Worm (Caenorhabditis elegans): ENCODE data around the gene C14C10.5.

C14C10.5 gene

DNA sequence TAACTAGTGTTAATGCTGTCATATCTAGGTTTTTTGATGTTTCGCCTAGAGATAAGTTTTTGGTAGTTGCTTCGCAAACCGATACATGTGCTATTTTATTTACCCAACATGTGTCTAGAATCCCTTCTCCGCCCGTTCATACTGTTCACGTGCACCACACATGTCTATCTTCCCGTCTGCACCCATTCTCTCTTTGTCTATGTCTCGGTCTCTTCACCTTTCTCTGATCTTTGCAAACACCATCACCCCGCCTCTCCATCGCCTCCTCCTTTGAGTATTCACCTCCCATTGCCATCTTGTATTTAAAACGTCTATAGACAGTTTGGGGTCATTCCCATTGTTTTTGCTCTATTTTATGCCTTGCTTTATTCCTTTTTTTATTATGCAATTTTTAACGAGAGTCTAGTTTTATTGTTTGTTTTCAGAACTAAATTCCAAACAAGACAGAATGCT, 37.3 kb downstream of the C14C10.5 start, which contains the start of gene F56H9.2 (continued):
- TF ChIP-seq hlh-30 (tag; optimal IDR thresholded peaks at IDR 0.05; ENCODE audit: insufficient read depth) (peak; percentile 94), nhr-102 (tag; optimal IDR thresholded peaks at IDR 0.05) (peak; percentile 66), Y75B8A.6 (GFP tag; IDR thresholded peaks at IDR 0.05) (no peak), dpl-1 (GFP tag; optimal IDR thresholded peaks at IDR 0.05) (peak; percentile 40), lin-29 (GFP tag; IDR thresholded peaks at IDR 0.05) (no peak), lin-13 (GFP tag; optimal IDR thresholded peaks at IDR 0.05) (peak; percentile 8), mxl-2 (GFP tag; conservative IDR thresholded peaks at IDR 0.05) (peak; percentile 99), tra-1 (GFP tag; IDR thresholded peaks at IDR 0.05) (peak; percentile 80; the same call in 1 of the 2 replicates), dmd-6 (GFP tag; IDR thresholded peaks at IDR 0.05) (peak; percentile 98), nhr-77 (tag; optimal IDR thresholded peaks at IDR 0.05) (peak; percentile 59), zip-2 (tag; optimal IDR thresholded peaks at IDR 0.05) (no peak), nhr-11 (tag; optimal IDR thresholded peaks at IDR 0.05) (peak; percentile 28), dve-1 (tag; optimal IDR thresholded peaks at IDR 0.05; ENCODE audit: insufficient read depth) (peak; percentile 86), egl-43 (GFP tag; IDR thresholded peaks at IDR 0.05) (no peak), ama-1 (optimal IDR thresholded peaks at IDR 0.05) (peak; percentile 69), nhr-28 (tag; optimal IDR thresholded peaks at IDR 0.05) (peak; percentile 51), set-16 (GFP tag; IDR thresholded peaks at IDR 0.05) (no peak), nhr-48 (tag; optimal IDR thresholded peaks at IDR 0.05) (peak; percentile 96), mxl-3 (GFP tag; optimal IDR thresholded peaks at IDR 0.05) (peak; percentile 94), cey-2 (tag; optimal IDR thresholded peaks at IDR 0.05; ENCODE audit: borderline replicate concordance, insufficient read depth) (peak; percentile 49), Y48G9A.11 (GFP tag; IDR thresholded peaks at IDR 0.05) (no peak), snpc-1.2 (GFP tag; IDR thresholded peaks at IDR 0.05) (no peak), pha-4 (GFP tag; IDR thresholded peaks at IDR 0.05) (peak; percentile 55; the same call in 1 of the 2 replicates), pha-4 (tag; optimal IDR thresholded peaks at IDR 0.05) (no peak), nhr-10 (tag; optimal IDR thresholded peaks at IDR 0.05) (peak; percentile 30), rbr-2 (tag; optimal IDR thresholded peaks at IDR 0.05) (peak; percentile 48), daf-16 (GFP tag; optimal IDR thresholded peaks at IDR 0.05) (peak; percentile 52 to 55), daf-16 (tag; optimal IDR thresholded peaks at IDR 0.05) (peak; percentile 94), ceh-82 (tag; optimal IDR thresholded peaks at IDR 0.05) (no peak), gei-8 (GFP tag; optimal IDR thresholded peaks at IDR 0.05) (peak; percentile 76), ceh-20 (GFP tag; IDR thresholded peaks at IDR 0.05) (peak; percentile 73), ceh-44 (GFP tag; IDR thresholded peaks at IDR 0.05) (no peak), fos-1 (tag; optimal IDR thresholded peaks at IDR 0.05) (no peak), hmg-1.1 (GFP tag; IDR thresholded peaks at IDR 0.05) (0 out of 2 replicates have a peak, but pooled peaks have one; percentile 34), pqm-1 (tag; optimal IDR thresholded peaks at IDR 0.05) (no peak), D1046.2 (GFP tag; IDR thresholded peaks at IDR 0.05) (no peak), daf-8 (GFP tag; IDR thresholded peaks at IDR 0.05) (no peak), unc-62 (GFP tag; optimal IDR thresholded peaks at IDR 0.05 in 1 of 2) (peak in 1 of 2 experiments; percentile 98), unc-62 (tag; optimal IDR thresholded peaks at IDR 0.05) (no peak), ztf-7 (tag; optimal IDR thresholded peaks at IDR 0.05) (peak; percentile 50), spr-1 (tag; optimal IDR thresholded peaks at IDR 0.05) (peak; percentile 16), T20F7.1 (GFP tag; optimal IDR thresholded peaks at IDR 0.05) (peak; percentile 46), ctbp-1 (GFP tag; IDR thresholded peaks at IDR 0.05) (0 out of 2 replicates have a peak, but pooled peaks have one; percentile 12)

Data from whole organism, L4 larva.